Fruit fly (Drosophila melanogaster) whole organism: ENCODE data around the gene CG33253.

Experiments
- CG8478 ChIP-seq: fragments of >200 bp; optimal IDR thresholded peaks from 2 replicates; lab custom pipeline; 2018; ENCODE audit warnings: inconsistent platforms
- Dll ChIP-seq: fragments of >200 bp; optimal IDR thresholded peaks from 2 replicates; lab custom pipeline; 2017
- EcR ChIP-seq, 2 experiments: fragments of >200 bp; optimal IDR thresholded peaks; 2 replicates each; lab custom pipeline; 2017; ENCODE audit warnings: missing biosample characterization in 2 of 2, missing genetic modification characterization in 2 of 2, missing genetic modification reagents in 2 of 2
- pan ChIP-seq: fragments of >200 bp; optimal IDR thresholded peaks from 2 replicates; lab custom pipeline; 2017
- psq ChIP-seq: fragments of >200 bp; optimal IDR thresholded peaks from 2 replicates; lab custom pipeline; 2017
- usp ChIP-seq: fragments of >200 bp; optimal IDR thresholded peaks from 2 replicates; lab custom pipeline; 2017; ENCODE audit warnings: missing biosample characterization, missing genetic modification characterization, mixed read lengths

The CG33253 gene

dm6 chrX:19183121-19183520, at the start of gene CG33253:
Gene CG33253 (plus strand): TSS chrX:19183421.
- TF ChIP-seq psq (lab: Kevin White, UChicago) (no peak), usp (GFP tag; lab: Kevin White, UChicago) (no peak), EcR (GFP tag; optimal IDR thresholded peaks at IDR 0.05; lab: Kevin White, UChicago) (no peak), pan (lab: Kevin White, UChicago) (no peak), CG8478 (lab: Kevin White, UChicago) (no peak), Dll (lab: Kevin White, UChicago) (no peak)

dm6 chrX:19135768-19136167, 47.5 kb upstream of the CG33253 start, which contains the start of gene Obp18a:
Gene Obp18a (minus strand): TSS chrX:19135868.
- no peak for TF ChIP-seq EcR (GFP tag; optimal IDR thresholded peaks at IDR 0.05; lab: Kevin White, UChicago)
- TF ChIP-seq Dll (lab: Kevin White, UChicago): no peak

dm6 chrX:19144785-19145422, 38.3 kb upstream of the CG33253 start:
- TF ChIP-seq psq (lab: Kevin White, UChicago) (no peak), CG8478 (lab: Kevin White, UChicago) (no peak), EcR (GFP tag; optimal IDR thresholded peaks at IDR 0.05; lab: Kevin White, UChicago) (no peak), pan (lab: Kevin White, UChicago) (no peak), Dll (lab: Kevin White, UChicago) (no peak), usp (GFP tag; lab: Kevin White, UChicago) (no peak)

dm6 chrX:19146421-19146952, 36.7 kb upstream of the CG33253 start:
- no peak for TF ChIP-seq CG8478 (lab: Kevin White, UChicago)
- TF ChIP-seq psq (lab: Kevin White, UChicago): no peak
- no peak for TF ChIP-seq usp (GFP tag; lab: Kevin White, UChicago)
- no peak for TF ChIP-seq Dll (lab: Kevin White, UChicago)
- TF ChIP-seq EcR (GFP tag; optimal IDR thresholded peaks at IDR 0.05; lab: Kevin White, UChicago): no peak
- peak; percentile 50 for TF ChIP-seq pan (lab: Kevin White, UChicago)

- TF ChIP-seq usp (GFP tag; lab: Kevin White, UChicago) (no peak), EcR (GFP tag; optimal IDR thresholded peaks at IDR 0.05; lab: Kevin White, UChicago) (no peak), Dll (lab: Kevin White, UChicago) (no peak), pan (lab: Kevin White, UChicago) (no peak), CG8478 (lab: Kevin White, UChicago) (no peak), psq (lab: Kevin White, UChicago) (no peak)
Observed at dm6 chrX:19147939-19148641, 35.1 kb upstream of the CG33253 start.

- TF ChIP-seq pan (lab: Kevin White, UChicago) (no peak), EcR (GFP tag; optimal IDR thresholded peaks at IDR 0.05; lab: Kevin White, UChicago) (no peak), Dll (lab: Kevin White, UChicago) (no peak), usp (GFP tag; lab: Kevin White, UChicago) (no peak), psq (lab: Kevin White, UChicago) (no peak), CG8478 (lab: Kevin White, UChicago) (no peak)
Observed at dm6 chrX:19148798-19149510, 34.3 kb upstream of the CG33253 start.

dm6 chrX:19149511-19149876, 33.7 kb upstream of the CG33253 start:
- TF ChIP-seq usp (GFP tag; lab: Kevin White, UChicago) (no peak), CG8478 (lab: Kevin White, UChicago) (no peak), pan (lab: Kevin White, UChicago) (no peak), psq (lab: Kevin White, UChicago) (no peak), Dll (lab: Kevin White, UChicago) (no peak), EcR (GFP tag; optimal IDR thresholded peaks at IDR 0.05; lab: Kevin White, UChicago) (no peak)

- TF ChIP-seq usp (GFP tag; lab: Kevin White, UChicago): no peak
- no peak for TF ChIP-seq CG8478 (lab: Kevin White, UChicago)
- no peak for TF ChIP-seq Dll (lab: Kevin White, UChicago)
Observed at dm6 chrX:19152570-19153287, 30.5 kb upstream of the CG33253 start.

dm6 chrX:19153288-19154130, 29.7 kb upstream of the CG33253 start:
- TF ChIP-seq psq (lab: Kevin White, UChicago) (no peak), CG8478 (lab: Kevin White, UChicago) (no peak), Dll (lab: Kevin White, UChicago) (peak; percentile 77), EcR (GFP tag; optimal IDR thresholded peaks at IDR 0.05; lab: Kevin White, UChicago) (no peak), usp (GFP tag; lab: Kevin White, UChicago) (no peak), pan (lab: Kevin White, UChicago) (no peak)

- TF ChIP-seq psq (lab: Kevin White, UChicago) (no peak), CG8478 (lab: Kevin White, UChicago) (no peak), EcR (GFP tag; optimal IDR thresholded peaks at IDR 0.05; lab: Kevin White, UChicago) (no peak), pan (lab: Kevin White, UChicago) (no peak)
Observed at dm6 chrX:19154249-19154648, 29.0 kb upstream of the CG33253 start.
